Worm (Caenorhabditis elegans): ENCODE data around the gene sod-1.

DNA sequence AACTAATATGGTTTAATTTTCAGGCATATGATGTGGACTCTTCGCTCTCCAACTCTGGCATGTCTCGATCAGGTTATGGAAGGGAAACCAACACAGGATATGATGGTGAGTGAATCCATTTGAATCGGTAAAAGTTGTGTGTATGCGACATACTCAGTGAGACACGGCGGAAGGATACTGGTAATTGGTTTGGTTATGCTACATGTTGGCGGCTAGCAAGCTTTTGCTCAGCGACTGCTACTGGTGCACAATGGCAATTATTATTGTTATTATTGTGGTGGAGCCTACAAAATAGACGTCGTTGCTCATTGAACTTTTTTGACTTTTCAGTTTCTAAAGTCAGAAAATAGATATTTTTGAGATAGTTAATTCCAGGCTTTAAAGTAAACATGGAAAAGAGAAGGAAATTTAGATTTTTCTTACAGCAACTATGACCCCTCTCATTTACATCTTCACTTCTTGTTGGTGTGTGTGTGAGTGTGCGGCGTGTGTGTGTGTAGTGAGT lies 32.9 kb downstream of the sod-1 start:
- TF ChIP-seq ama-1 (optimal IDR thresholded peaks at IDR 0.05): no peak
- no peak for TF ChIP-seq sea-1 (GFP tag; conservative IDR thresholded peaks at IDR 0.05)
- no peak for TF ChIP-seq tbx-37 (GFP tag; conservative IDR thresholded peaks at IDR 0.05)
- no peak for TF ChIP-seq tbx-11 (GFP tag; IDR thresholded peaks at IDR 0.05)

All from whole organism, early embryonic.